Worm (Caenorhabditis elegans) whole organism, L4/young adult: ENCODE data around the gene F43C11.12.

Experiments
- W03F9.2 ChIP-seq: fragments of 150-350 bp; optimal IDR thresholded peaks from 2 replicates; lab custom pipeline; 2014; ENCODE audit warnings: missing biosample characterization, missing genetic modification characterization
- dao-5 ChIP-seq: sonication (generic microtip); optimal IDR thresholded peaks from 2 replicates; lab custom pipeline; 2016; ENCODE audit warnings: missing genotype, missing genetic modification characterization, moderate library complexity, missing compliant biosample characterization
- him-1 ChIP-seq: sonication (generic microtip); optimal IDR thresholded peaks from 2 replicates; lab custom pipeline; 2016; ENCODE audit warnings: missing genotype, missing genetic modification reagents, missing genetic modification characterization, missing compliant biosample characterization

ce11 chrII:2368956-2369355 lies 2.4 kb upstream of the F43C11.12 start, which contains the start of gene hpo-25:
- TF ChIP-seq dao-5 (tag; lab: Kevin White, UChicago), result no peak
- no peak for TF ChIP-seq W03F9.2 (tag; lab: Kevin White, UChicago)
- no peak for TF ChIP-seq him-1 (tag; lab: Kevin White, UChicago)
